Fruit fly (Drosophila melanogaster) whole organism, embryonic: Measurements from ENCODE around the gene Ns4.
A peak's percentile ranks its signal among the peaks of the same experiment; 100 is the strongest.

ENCODE experiments used
- B-H1 ChIP-seq: fragments of 200-800 bp; sonication (Bioruptor generic); IDR thresholded peaks from 3 replicates; pipeline ENCODE4 v1.3.6; 2022; ENCODE audit warnings: missing biosample characterization, missing genetic modification characterization
- Blimp-1 ChIP-seq: fragments of 200-800 bp; sonication (Bioruptor generic); optimal IDR thresholded peaks from 3 replicates; lab custom pipeline; 2018; ENCODE audit warnings: missing biosample characterization, missing genetic modification characterization, mild to moderate bottlenecking, moderate library complexity, missing genetic modification reagents
- CG10267 ChIP-seq: fragments of 200-800 bp; sonication (Bioruptor generic); optimal IDR thresholded peaks from 2 replicates; lab custom pipeline; 2018; ENCODE audit warnings: missing biosample characterization, mild to moderate bottlenecking, missing genetic modification characterization, moderate library complexity
- CG10321 ChIP-seq: fragments of 200-800 bp; sonication (Bioruptor generic); IDR thresholded peaks from 2 replicates; pipeline ENCODE4 v1.3.6; 2022; ENCODE audit warnings: missing biosample characterization, missing genetic modification characterization
- CG11247 ChIP-seq: fragments of 200-800 bp; sonication (Bioruptor generic); IDR thresholded peaks from 2 replicates; pipeline ENCODE4 v1.3.6; 2022; ENCODE audit warnings: missing biosample characterization, missing genetic modification characterization
- CG11560 ChIP-seq: fragments of 200-800 bp; sonication (Bioruptor generic); IDR thresholded peaks from 3 replicates; pipeline ENCODE4 v1.3.6; 2022; ENCODE audit warnings: missing biosample characterization, missing genetic modification characterization
- CG11723 ChIP-seq: fragments of 200-800 bp; sonication (Bioruptor generic); optimal IDR thresholded peaks from 2 replicates; lab custom pipeline; 2017; ENCODE audit warnings: missing biosample characterization, mild to moderate bottlenecking, missing genetic modification characterization
- CG12299 ChIP-seq: fragments of 200-800 bp; sonication (Bioruptor generic); optimal IDR thresholded peaks from 2 replicates; lab custom pipeline; 2018; ENCODE audit warnings: missing biosample characterization, mild to moderate bottlenecking, missing genetic modification characterization
- CG13123 ChIP-seq: fragments of 200-800 bp; sonication (Bioruptor generic); optimal IDR thresholded peaks from 2 replicates; lab custom pipeline; 2016; ENCODE audit warnings: missing biosample characterization, missing genetic modification characterization
- CG1647 ChIP-seq: fragments of 200-800 bp; sonication (Bioruptor generic); optimal IDR thresholded peaks from 3 replicates; lab custom pipeline; 2016; ENCODE audit warnings: missing biosample characterization, missing genetic modification characterization
- CG18764 ChIP-seq: fragments of 200-800 bp; sonication (Bioruptor generic); optimal IDR thresholded peaks from 3 replicates; lab custom pipeline; 2016; ENCODE audit warnings: missing biosample characterization, missing genetic modification characterization
- CG30431 ChIP-seq: fragments of 200-800 bp; sonication (Bioruptor generic); optimal IDR thresholded peaks from 2 replicates; lab custom pipeline; 2017; ENCODE audit warnings: missing biosample characterization, missing genetic modification characterization
- CG31365 ChIP-seq: fragments of 200-800 bp; sonication (Bioruptor generic); optimal IDR thresholded peaks from 2 replicates; lab custom pipeline; 2018; ENCODE audit warnings: missing biosample characterization, mild to moderate bottlenecking, missing genetic modification characterization
- CG34376 ChIP-seq: fragments of 200-800 bp; sonication (Bioruptor generic); optimal IDR thresholded peaks from 2 replicates; lab custom pipeline; 2018; ENCODE audit warnings: missing biosample characterization, mild to moderate bottlenecking, missing genetic modification characterization
- CG4854 ChIP-seq: fragments of 200-800 bp; sonication (Bioruptor generic); optimal IDR thresholded peaks from 2 replicates; lab custom pipeline; 2016; ENCODE audit warnings: missing biosample characterization, missing genetic modification characterization, inconsistent platforms
- CG5245 ChIP-seq: fragments of 200-800 bp; sonication (Bioruptor generic); optimal IDR thresholded peaks from 3 replicates; lab custom pipeline; 2016; ENCODE audit warnings: missing biosample characterization, missing genetic modification characterization
- CG6254 ChIP-seq: fragments of 200-800 bp; sonication (Bioruptor generic); optimal IDR thresholded peaks from 3 replicates; lab custom pipeline; 2017; ENCODE audit warnings: mild to moderate bottlenecking, missing biosample characterization, missing genetic modification reagents, missing genetic modification characterization
- CG6813 ChIP-seq: fragments of 200-800 bp; sonication (Bioruptor generic); optimal IDR thresholded peaks from 2 replicates; lab custom pipeline; 2017; ENCODE audit warnings: missing biosample characterization, missing genetic modification characterization, mild to moderate bottlenecking, moderate library complexity, missing genetic modification reagents
- CG7372 ChIP-seq: fragments of 200-800 bp; sonication (Bioruptor generic); IDR thresholded peaks from 2 replicates; pipeline ENCODE4 v1.3.6; 2022; ENCODE audit warnings: missing biosample characterization, missing genetic modification characterization
- CG7987 ChIP-seq: fragments of 200-800 bp; sonication (Bioruptor generic); optimal IDR thresholded peaks from 2 replicates; lab custom pipeline; 2018; ENCODE audit warnings: missing biosample characterization, mild to moderate bottlenecking, missing genetic modification characterization, moderate library complexity
- CG9932 ChIP-seq: fragments of 200-800 bp; sonication (Bioruptor generic); IDR thresholded peaks from 2 replicates; pipeline ENCODE4 v1.3.6; 2022; ENCODE audit warnings: missing biosample characterization, missing genetic modification characterization
- Dad ChIP-seq: fragments of 200-800 bp; sonication (Bioruptor generic); optimal IDR thresholded peaks from 3 replicates; lab custom pipeline; 2016; ENCODE audit warnings: missing biosample characterization, missing genetic modification characterization
- ERR ChIP-seq: fragments of 200-800 bp; sonication (Bioruptor generic); optimal IDR thresholded peaks from 2 replicates; lab custom pipeline; 2016; ENCODE audit warnings: missing biosample characterization, missing genetic modification characterization
- Lpt ChIP-seq: fragments of >200 bp; optimal IDR thresholded peaks from 2 replicates; lab custom pipeline; 2018; ENCODE audit warnings: missing biosample characterization, missing genetic modification characterization
- MTF-1 ChIP-seq: fragments of 200-800 bp; sonication (Bioruptor generic); optimal IDR thresholded peaks from 2 replicates; lab custom pipeline; 2018; ENCODE audit warnings: missing biosample characterization, mild to moderate bottlenecking, missing genetic modification characterization, borderline replicate concordance
- Meics ChIP-seq: fragments of 200-800 bp; sonication (Bioruptor generic); optimal IDR thresholded peaks from 2 replicates; lab custom pipeline; 2017; ENCODE audit warnings: missing biosample characterization, mild to moderate bottlenecking, missing genetic modification characterization
- Neu2 ChIP-seq: fragments of 200-800 bp; sonication (Bioruptor generic); optimal IDR thresholded peaks from 3 replicates; lab custom pipeline; 2016; ENCODE audit warnings: missing biosample characterization, missing genetic modification characterization, borderline replicate concordance
- Opbp ChIP-seq: fragments of 200-800 bp; sonication (Bioruptor generic); IDR thresholded peaks from 3 replicates; pipeline ENCODE4 v1.3.6; 2022; ENCODE audit warnings: missing biosample characterization, missing genetic modification characterization; ENCODE audit not compliant: partially characterized antibody
- Optix ChIP-seq: fragments of 200-800 bp; sonication (Bioruptor generic); IDR thresholded peaks from 3 replicates; pipeline ENCODE4 v1.3.6; 2022; ENCODE audit warnings: missing biosample characterization, missing genetic modification characterization
- Ravus ChIP-seq: fragments of 200-800 bp; sonication (Bioruptor generic); IDR thresholded peaks from 2 replicates; pipeline ENCODE4 v1.3.6; 2022; ENCODE audit warnings: missing biosample characterization, missing genetic modification characterization
- Six4 ChIP-seq: fragments of 200-800 bp; sonication (Bioruptor generic); optimal IDR thresholded peaks from 2 replicates; lab custom pipeline; 2016; ENCODE audit warnings: missing biosample characterization, missing genetic modification characterization
- Taf1 ChIP-seq: fragments of 200-800 bp; sonication (Bioruptor generic); IDR thresholded peaks from 2 replicates; pipeline ENCODE4 v1.3.6; 2022; ENCODE audit warnings: missing biosample characterization, missing genetic modification characterization
- amos ChIP-seq: fragments of 200-800 bp; sonication (Bioruptor generic); IDR thresholded peaks from 2 replicates; pipeline ENCODE4 v1.3.6; 2022; ENCODE audit warnings: missing biosample characterization, missing genetic modification characterization; ENCODE audit not compliant: partially characterized antibody
- ase ChIP-seq: fragments of 200-800 bp; sonication (Bioruptor generic); IDR thresholded peaks from 3 replicates; pipeline ENCODE4 v1.3.6; 2022; ENCODE audit warnings: missing biosample characterization, missing genetic modification characterization
- az2 ChIP-seq: fragments of 200-800 bp; sonication (Bioruptor generic); optimal IDR thresholded peaks from 3 replicates; lab custom pipeline; 2016; ENCODE audit warnings: missing biosample characterization, missing genetic modification characterization
- chinmo ChIP-seq: fragments of 200-800 bp; sonication (Bioruptor generic); IDR thresholded peaks from 4 replicates; pipeline ENCODE4 v1.3.6; 2022; ENCODE audit warnings: missing biosample characterization, missing genetic modification characterization; ENCODE audit not compliant: partially characterized antibody
- chn ChIP-seq: fragments of 200-800 bp; sonication (Bioruptor generic); optimal IDR thresholded peaks from 2 replicates; lab custom pipeline; 2016; ENCODE audit warnings: missing biosample characterization, missing genetic modification characterization
- cwo ChIP-seq: fragments of 200-800 bp; sonication (Bioruptor generic); optimal IDR thresholded peaks from 3 replicates; lab custom pipeline; 2017; ENCODE audit warnings: missing biosample characterization, missing genetic modification characterization, mild to moderate bottlenecking, moderate library complexity, missing genetic modification reagents
- dmrt11E ChIP-seq: fragments of 200-800 bp; sonication (Bioruptor generic); optimal IDR thresholded peaks from 3 replicates; lab custom pipeline; 2018; ENCODE audit warnings: missing biosample characterization, mild to moderate bottlenecking, missing genetic modification characterization, moderate library complexity
- dysf ChIP-seq: fragments of 200-800 bp; sonication (Bioruptor generic); IDR thresholded peaks from 3 replicates; pipeline ENCODE4 v1.3.6; 2022; ENCODE audit warnings: missing biosample characterization, missing genetic modification characterization
- eve ChIP-seq, 2 experiments: fragments of >200 bp; optimal IDR thresholded peaks; 2 replicates each; lab custom pipeline; 2017; ENCODE audit warnings: missing biosample characterization in 2 of 2, missing genetic modification characterization in 2 of 2
- gcm ChIP-seq: fragments of 200-800 bp; sonication (Bioruptor generic); optimal IDR thresholded peaks from 2 replicates; lab custom pipeline; 2019; ENCODE audit warnings: missing biosample characterization, mild to moderate bottlenecking, missing genetic modification characterization, moderate library complexity
- gfzf ChIP-seq: fragments of 200-800 bp; sonication (Bioruptor generic); optimal IDR thresholded peaks from 2 replicates; lab custom pipeline; 2016; ENCODE audit warnings: missing biosample characterization, mild to moderate bottlenecking, missing genetic modification characterization, moderate library complexity
- gsb ChIP-seq: fragments of 200-800 bp; sonication (Bioruptor generic); IDR thresholded peaks from 2 replicates; pipeline ENCODE4 v1.3.6; 2022; ENCODE audit warnings: missing biosample characterization, missing genetic modification characterization
- kay ChIP-seq: fragments of 200-800 bp; sonication (Bioruptor generic); optimal IDR thresholded peaks from 2 replicates; lab custom pipeline; 2016; ENCODE audit warnings: missing biosample characterization, missing genetic modification characterization
- pfk ChIP-seq: fragments of 200-800 bp; sonication (Bioruptor generic); optimal IDR thresholded peaks from 2 replicates; lab custom pipeline; 2018; ENCODE audit warnings: missing biosample characterization, mild to moderate bottlenecking, missing genetic modification characterization, moderate library complexity
- pzg ChIP-seq: fragments of 200-800 bp; sonication (Bioruptor generic); optimal IDR thresholded peaks from 3 replicates; lab custom pipeline; 2018; ENCODE audit warnings: missing biosample characterization, mild to moderate bottlenecking, missing genetic modification characterization, moderate library complexity
- sens ChIP-seq: fragments of 200-800 bp; sonication (Bioruptor generic); peaks from one replicate; lab custom pipeline; 2016; ENCODE audit warnings: missing biosample characterization, missing genetic modification characterization
- shn ChIP-seq: fragments of 200-800 bp; sonication (Bioruptor generic); optimal IDR thresholded peaks from 3 replicates; lab custom pipeline; 2016; ENCODE audit warnings: missing biosample characterization, missing genetic modification characterization
- sima ChIP-seq: fragments of 200-800 bp; sonication (Bioruptor generic); optimal IDR thresholded peaks from 2 replicates; lab custom pipeline; 2016; ENCODE audit warnings: missing biosample characterization, missing genetic modification characterization
- vvl ChIP-seq: fragments of 200-800 bp; sonication (Bioruptor generic); IDR thresholded peaks from 2 replicates; pipeline ENCODE4 v1.3.6; 2022; ENCODE audit warnings: missing biosample characterization, missing genetic modification characterization
- wor ChIP-seq: fragments of 200-800 bp; sonication (Bioruptor generic); IDR thresholded peaks from 2 replicates; pipeline ENCODE4 v1.3.6; 2022; ENCODE audit warnings: missing biosample characterization, missing genetic modification characterization

Gene Ns4

dm6 chr2L:20793881-20794280 is 41.6 kb downstream of the Ns4 start (continued):
- TF ChIP-seq Lpt (no peak), CG31365 (no peak), Ravus (GFP tag; lab: Robert Waterston, UW) (no peak), CG7372 (GFP tag; lab: Robert Waterston, UW) (no peak), CG6254 (no peak), kay (GFP tag; lab: Kevin White, UChicago) (peak; percentile 47), CG9932 (GFP tag; lab: Robert Waterston, UW) (0 out of 2 replicates have a peak, but pooled peaks have one; percentile 23), chinmo (GFP tag; lab: Robert Waterston, UW) (peak; percentile 86; the same call in 3 of the 4 replicates), pzg (GFP tag; lab: Kevin White, UChicago) (no peak), pfk (GFP tag; lab: Kevin White, UChicago) (no peak), Neu2 (no peak), cwo (no peak), Taf1 (GFP tag; lab: Robert Waterston, UW) (no peak), gsb (GFP tag; lab: Robert Waterston, UW) (no peak), CG7987 (GFP tag; lab: Kevin White, UChicago) (peak; percentile 23), CG11560 (tag; lab: Robert Waterston, UW) (no peak), gcm (GFP tag; lab: Kevin White, UChicago) (no peak), sima (GFP tag; lab: Kevin White, UChicago) (no peak), Six4 (GFP tag; lab: Kevin White, UChicago) (no peak), ERR (no peak), CG11247 (GFP tag; lab: Robert Waterston, UW) (no peak), Dad (GFP tag; lab: Kevin White, UChicago) (no peak), gfzf (GFP tag; lab: Kevin White, UChicago) (peak; percentile 17), CG11723 (no peak), CG1647 (GFP tag; lab: Kevin White, UChicago) (no peak), CG5245 (GFP tag; lab: Kevin White, UChicago) (no peak), amos (GFP tag; lab: Robert Waterston, UW) (peak; percentile 44; the same call in 1 of the 2 replicates), CG6813 (no peak), B-H1 (no peak), MTF-1 (GFP tag; lab: Kevin White, UChicago) (no peak), Optix (GFP tag; lab: Robert Waterston, UW) (no peak), eve (GFP tag; optimal IDR thresholded peaks at IDR 0.05; lab: Kevin White, UChicago) (no peak), sens (no peak), CG12299 (tag; lab: Kevin White, UChicago) (peak; percentile 13), Meics (GFP tag; lab: Kevin White, UChicago) (no peak), Opbp (no peak), CG13123 (GFP tag; lab: Kevin White, UChicago) (no peak), dmrt11E (tag; lab: Kevin White, UChicago) (no peak), ase (GFP tag; lab: Robert Waterston, UW) (no peak), CG30431 (no peak), shn (GFP tag; lab: Kevin White, UChicago) (no peak), CG34376 (GFP tag; lab: Kevin White, UChicago) (peak; percentile 36), chn (GFP tag; lab: Kevin White, UChicago) (no peak), CG4854 (GFP tag; lab: Kevin White, UChicago) (no peak), CG10267 (no peak), CG18764 (GFP tag; lab: Kevin White, UChicago) (no peak), wor (GFP tag; lab: Robert Waterston, UW) (no peak), az2 (no peak), vvl (GFP tag; lab: Robert Waterston, UW) (peak; percentile 35; the same call in 1 of the 2 replicates), dysf (GFP tag; lab: Robert Waterston, UW) (no peak), Blimp-1 (no peak), CG10321 (no peak)
